Fruit fly (Drosophila melanogaster) ovary, adult (tissue): ENCODE measurements around the gene CG33688.

ENCODE experiments used
- CG17801 ChIP-seq: fragments of 200-800 bp; optimal IDR thresholded peaks from 2 replicates; lab custom pipeline; 2019; ENCODE audit warnings: missing biosample characterization, mild to moderate bottlenecking, missing genetic modification characterization, moderate library complexity; ENCODE audit not compliant: partially characterized antibody

The CG33688 gene

DNA sequence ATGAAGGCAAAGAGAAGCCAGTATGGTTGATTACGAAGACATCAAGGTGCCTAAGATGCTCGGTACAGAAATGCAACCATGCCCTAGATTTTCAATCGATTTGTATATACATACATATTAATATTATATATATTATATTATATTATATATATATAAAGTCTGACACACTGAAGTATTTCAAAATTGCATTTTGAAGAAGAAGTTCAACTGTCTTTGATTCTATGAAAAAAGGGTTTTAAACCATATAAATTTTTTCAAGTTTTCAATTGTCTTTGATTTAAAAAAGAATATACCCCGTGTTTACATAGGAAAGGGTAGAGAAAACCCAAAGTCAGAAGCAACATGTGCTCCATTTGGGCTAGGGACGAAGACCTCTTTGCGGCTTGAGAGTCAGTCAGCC lies 24.2 kb upstream of the CG33688 start:
- TF ChIP-seq CG17801 (GFP tag; lab: Kevin White, UChicago) = no peak

DNA sequence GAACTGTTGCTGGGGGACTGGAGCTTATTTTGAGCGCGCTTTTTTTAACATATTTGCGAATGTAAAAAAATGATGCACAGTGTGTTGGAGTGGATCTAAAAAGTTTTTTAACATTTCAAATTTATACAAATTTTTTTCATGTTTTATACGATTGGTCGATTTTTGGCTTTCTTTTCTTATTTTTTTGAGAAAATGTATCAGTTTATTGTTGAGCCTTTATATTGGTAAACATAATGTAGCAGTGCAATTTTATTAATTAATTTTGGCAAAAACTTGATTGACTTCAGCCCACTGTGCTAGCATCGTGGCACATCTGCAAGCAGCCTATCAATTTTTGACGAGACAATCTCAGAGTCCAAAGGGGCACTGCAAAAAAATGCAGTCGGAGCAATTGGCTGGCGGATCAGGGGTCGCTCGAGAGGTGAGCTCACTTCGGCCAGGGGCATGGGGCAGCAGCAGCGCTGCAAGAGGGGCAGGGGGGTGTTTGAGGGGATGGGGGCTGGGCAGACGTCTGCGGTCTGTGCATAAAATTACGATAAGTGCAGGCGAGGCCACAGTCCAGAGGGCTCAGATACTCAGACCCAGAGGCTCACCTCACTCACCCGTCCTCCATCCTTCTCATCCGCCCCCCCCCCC lies 23.3 kb upstream of the CG33688 start:
- TF ChIP-seq CG17801 (GFP tag; lab: Kevin White, UChicago) = no peak

DNA sequence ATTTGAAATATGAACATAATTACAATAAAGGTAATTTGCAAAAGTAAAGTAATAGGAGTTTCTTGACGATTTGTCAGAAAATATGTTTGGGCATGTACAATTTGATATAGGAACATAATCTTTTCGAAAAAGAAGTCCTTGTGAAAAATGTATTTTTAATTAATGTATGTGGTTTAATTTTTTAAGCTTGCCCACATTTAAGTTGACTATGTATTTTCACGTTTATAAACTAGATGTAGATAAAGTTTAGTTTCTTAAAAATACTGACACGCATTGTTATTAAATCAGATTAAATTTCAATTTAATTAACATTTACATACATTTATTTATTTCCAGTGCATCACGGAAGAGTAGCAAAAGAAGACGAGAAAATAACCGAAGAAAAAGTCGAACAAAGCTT lies 22.5 kb upstream of the CG33688 start:
- no peak for TF ChIP-seq CG17801 (GFP tag; lab: Kevin White, UChicago)

DNA sequence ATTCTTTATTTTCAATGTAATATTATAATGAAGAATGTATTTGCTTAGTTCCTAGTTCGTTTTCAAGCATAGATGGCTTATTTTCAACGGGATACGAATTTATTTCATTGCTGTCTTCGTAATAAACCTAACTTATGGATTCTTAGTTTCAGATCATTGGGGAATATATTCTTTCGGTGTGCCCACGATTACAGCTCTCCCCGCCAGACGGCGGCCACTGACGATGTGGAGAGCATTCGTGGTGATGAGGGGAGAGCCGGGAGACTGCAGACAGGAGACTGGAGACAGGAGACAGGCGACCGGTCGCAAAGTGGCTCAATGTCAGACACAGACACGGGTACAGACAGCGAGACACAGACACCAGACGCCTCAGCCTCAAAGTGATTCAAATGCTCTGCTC lies 21.7 kb upstream of the CG33688 start:
- no peak for TF ChIP-seq CG17801 (GFP tag; lab: Kevin White, UChicago)

DNA sequence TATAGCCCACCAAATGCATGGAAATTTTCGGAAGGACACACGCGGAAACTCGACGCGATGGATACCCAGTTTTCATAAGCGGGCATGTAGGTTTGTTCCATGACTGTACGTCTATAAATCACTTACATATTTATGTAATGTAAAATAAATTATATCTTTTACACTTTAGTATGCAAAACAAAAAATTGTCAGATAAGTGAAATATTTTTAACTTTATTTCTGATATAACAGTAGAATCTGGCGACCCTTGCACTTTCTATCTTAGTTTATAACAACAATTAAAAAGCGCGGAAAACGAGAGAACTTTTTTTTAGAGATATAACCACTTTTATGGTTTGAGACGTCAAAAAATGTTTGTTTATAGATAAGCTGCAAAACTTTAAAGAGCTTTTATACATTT lies 21.3 kb upstream of the CG33688 start:
- TF ChIP-seq CG17801 (GFP tag; lab: Kevin White, UChicago) = no peak

DNA sequence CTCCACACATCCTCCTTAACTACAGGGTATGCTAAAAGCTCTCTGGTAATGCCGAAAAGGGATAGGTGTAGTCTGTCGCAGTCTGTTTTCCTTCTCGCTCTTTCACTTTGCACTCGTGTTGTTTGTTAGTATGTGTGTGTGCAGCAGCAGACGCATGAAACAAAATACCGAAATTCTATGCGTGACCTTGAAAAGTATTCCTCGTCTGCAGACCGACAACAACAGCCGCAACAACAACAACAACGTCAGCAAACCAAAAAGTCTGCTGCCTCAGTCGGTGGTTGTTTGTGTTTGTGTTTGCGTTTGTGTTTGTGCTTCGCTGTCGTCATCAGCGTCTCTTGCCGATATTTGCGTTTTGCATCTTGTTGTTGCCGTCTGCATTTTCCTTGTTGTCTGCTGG lies 20.6 kb upstream of the CG33688 start:
- TF ChIP-seq CG17801 (GFP tag; lab: Kevin White, UChicago) = no peak

DNA sequence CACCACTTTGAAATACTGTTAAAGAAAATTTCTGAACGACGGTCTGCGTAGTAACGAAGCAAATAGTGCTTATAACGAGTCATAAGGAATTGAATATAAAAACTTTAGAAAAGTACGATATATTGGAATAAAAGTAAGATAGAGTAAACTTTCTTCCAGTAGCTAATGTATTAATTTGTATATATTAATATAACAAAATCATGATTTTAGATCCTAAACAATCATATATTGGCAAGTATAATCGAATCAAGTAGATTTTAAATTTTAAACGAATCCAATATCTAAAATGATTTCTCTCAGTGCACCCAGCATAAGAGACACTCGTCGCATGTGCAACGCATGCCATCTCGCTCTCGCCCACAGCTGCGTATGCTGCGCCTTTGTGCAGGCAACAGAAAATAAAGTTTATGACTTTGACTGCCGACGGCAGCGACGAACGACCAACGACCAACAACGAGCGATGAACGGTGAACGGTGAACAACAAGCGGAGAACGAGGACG lies 17.6 kb upstream of the CG33688 start:
- TF ChIP-seq CG17801 (GFP tag; lab: Kevin White, UChicago) = no peak

DNA sequence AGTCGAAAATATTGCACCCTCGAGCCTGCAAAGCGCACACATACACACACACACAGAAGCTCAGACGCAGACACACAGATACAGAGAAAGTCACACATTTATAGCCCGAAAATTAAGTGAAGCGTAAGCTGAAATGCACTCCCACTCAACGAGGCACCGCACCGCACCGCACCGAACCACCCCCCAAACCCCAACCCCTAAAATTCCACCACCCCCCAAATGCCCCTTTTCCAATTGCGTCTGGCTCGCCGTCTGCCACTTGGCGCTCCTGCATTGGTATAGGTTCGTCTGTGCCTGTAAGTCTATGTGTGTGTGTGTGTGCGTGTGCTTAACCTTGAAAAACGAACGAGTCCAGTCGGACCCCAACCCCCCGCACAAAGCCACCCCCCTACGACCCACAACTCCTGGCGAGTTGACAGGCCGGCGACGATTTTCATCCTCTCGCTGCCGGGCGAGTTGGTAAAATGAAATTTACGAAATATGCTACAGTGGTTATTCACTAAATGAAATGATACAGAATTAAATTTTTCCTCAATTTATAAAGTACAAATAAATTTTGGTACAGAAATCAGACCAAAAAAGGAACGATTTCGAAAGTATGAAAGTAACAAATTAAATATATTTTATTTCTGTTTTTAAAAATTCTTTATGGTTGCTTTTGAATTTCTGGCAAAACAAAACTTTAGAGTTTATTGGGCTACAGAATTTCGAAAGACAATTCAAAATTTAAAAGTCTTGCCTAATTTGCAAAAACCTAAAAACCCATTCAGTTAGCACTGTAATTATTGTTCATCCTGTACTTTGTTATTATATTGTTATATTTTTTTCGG lies 16.2 kb upstream of the CG33688 start:
- no peak for TF ChIP-seq CG17801 (GFP tag; lab: Kevin White, UChicago)

DNA sequence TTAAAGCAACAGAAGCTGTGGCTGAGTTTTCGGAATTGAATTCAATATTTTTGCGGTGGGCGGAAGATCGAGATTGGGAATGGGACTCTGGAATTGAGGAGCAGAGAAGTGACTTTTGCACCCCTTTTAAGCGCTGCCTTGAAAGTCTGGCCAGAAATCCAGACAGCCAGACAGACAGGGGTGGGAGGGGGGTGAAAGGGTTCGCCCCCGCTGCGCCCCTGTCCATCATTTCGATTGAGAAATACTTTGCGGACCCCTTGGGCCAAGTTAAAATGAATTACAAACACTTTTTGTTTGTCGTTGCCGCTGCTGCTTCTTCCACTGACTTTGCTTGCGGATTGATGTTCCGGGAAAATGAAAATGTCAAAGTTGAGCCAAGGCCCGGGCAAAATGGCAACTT lies 15.5 kb upstream of the CG33688 start:
- no peak for TF ChIP-seq CG17801 (GFP tag; lab: Kevin White, UChicago)

DNA sequence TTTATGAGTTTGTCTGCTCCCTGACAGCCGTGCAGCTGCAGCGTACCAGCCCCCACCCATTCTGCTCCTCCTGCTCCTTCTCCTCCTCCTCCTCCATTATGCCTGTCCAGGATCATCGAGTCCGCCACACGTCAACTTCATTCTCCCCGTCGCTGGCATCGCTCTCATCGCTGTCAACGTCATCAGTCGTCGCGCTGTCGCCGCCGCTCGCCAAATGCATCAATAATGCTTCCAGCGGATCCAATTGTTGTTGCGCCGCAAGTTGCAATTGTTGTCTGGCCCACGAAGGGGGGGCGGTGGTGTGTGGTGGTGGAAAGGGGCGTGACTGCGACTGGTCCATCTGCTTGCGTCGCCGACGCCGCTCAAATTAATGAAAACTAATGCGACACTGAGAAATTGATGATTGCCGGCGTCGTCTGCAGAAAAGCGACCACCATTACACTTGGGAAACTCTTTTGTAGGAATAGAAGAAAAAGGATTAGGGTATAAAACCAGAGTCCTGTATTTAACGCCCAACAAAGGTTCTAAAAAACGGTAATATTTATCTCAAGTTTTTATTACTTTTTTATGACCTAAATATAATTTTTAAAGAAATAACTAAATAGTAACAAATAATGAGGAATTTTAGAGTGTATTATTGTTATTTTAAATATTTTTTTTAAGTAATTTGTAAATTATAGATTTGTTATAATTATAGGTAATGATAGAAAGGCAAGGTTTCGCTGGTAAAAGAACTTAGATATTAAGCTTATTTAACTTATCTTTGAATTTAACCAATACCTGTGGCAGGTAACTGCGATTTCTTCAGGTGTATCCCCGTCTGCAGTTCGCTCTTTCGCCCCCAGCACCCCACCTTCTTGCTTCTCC lies 9.7 kb upstream of the CG33688 start:
- no peak for TF ChIP-seq CG17801 (GFP tag; lab: Kevin White, UChicago)

DNA sequence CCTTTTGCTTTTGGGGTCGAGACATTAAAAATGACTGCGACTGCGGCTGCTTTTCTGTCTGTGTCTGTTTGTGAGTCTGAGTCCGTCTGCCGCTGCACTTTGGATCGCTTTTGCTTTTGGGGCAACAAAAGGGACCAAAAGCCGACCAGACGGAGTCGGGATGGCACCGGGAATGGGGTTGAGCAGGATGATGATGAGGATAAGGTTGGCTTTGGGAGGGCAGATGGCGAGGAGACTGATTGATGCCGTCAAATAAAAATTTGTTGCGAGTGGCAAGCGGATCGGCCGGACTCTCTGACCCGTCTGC lies 9.1 kb upstream of the CG33688 start:
- no peak for TF ChIP-seq CG17801 (GFP tag; lab: Kevin White, UChicago)

DNA sequence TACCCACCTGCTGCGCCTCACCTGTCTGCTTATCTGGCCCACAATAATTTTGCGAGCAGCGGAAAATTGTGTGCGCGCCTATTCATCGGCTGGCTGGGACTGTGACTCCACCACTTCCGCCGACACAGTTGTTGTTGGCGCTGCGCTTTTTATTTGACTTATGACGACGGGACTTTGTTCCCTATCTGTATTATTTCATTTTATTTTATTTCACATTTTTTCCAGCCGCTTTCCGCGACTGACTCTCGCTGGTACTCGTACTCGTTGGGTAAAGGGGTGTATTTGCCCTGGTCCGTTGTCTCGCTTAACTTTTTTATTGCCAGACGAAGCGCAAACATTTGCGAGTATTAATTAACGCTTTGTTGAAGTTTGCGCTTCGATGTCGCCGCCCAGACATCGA lies 8.1 kb upstream of the CG33688 start:
- TF ChIP-seq CG17801 (GFP tag; lab: Kevin White, UChicago) = no peak

DNA sequence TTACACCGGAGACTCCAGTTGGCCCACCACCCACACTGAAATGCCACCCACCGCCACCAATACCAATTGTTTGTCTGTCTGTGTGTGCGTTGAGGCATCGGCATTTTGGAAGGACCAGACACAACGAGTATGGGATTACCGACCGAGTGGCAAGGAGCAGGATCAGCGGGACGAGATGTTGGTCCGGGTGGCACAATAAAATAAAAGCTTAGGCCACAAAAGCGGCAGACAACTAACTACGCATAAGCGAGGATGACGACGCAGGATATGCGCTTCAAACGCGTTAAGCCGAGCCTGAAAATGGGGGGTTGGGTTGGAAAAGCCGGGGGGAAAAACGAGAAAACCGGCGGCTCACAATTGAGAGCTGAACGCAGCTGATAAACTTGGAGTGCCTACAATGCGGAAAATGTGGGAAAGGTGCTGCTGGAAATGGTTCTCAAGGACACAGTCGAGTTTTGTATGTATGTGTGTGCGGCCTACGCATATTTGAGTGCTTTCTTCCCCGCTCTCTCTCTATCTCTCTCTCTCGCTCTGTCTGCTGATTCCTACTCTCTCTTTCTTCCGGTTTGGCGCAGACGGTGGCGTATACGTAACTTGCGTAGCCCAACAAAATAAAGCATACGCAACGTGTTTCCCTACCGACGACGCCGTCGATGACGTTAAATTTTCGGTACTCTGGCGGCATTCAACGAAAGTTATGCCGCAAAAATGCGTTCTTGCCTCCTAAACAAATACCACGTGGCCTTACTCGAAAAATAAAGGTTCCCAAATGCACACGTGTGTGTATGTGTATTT lies 6.3 kb upstream of the CG33688 start:
- no peak for TF ChIP-seq CG17801 (GFP tag; lab: Kevin White, UChicago)

DNA sequence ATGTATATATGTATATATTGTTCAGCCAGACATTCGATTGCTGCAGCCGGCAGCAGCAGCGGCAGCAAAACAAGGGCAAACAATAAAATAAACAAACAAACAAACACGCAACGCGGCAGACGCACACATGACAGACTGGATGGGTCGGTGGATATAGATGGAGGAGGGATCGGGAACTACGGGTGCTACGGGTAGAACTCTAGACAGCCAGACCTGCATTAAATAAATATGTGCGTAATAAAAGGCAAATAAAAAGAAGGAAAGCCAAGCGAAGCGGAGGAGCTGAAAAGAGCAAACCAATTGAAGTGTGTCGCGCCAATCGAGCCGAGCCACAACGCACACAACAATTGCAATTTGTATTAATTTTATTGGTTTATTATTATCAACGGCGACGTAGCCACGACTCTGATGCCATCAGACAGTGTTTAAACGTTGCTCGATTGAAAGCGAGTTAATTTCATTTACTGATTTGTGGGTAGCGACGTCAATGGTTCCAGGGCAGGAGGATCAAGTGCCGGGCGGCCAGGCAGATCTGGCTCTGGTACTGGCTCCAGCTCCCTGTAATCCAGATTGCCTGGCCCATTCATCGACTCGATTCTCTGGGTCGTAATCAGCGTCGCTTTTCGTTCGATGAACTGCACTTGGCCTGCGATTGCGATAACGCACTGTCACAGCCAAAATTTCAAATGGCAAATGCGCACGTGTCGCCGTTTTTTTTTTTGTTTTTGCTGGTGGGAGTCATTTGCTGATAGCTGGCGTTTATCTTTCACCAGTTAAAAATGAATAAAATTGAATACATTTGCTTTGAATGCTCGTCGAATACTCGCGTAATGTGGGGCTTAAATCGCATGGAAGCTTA lies 4.9 kb upstream of the CG33688 start:
- no peak for TF ChIP-seq CG17801 (GFP tag; lab: Kevin White, UChicago)
